Fruit fly (Drosophila melanogaster) whole organism, pupa: Measurements from ENCODE around the gene Nazo.

Experiments
- CG10348 ChIP-seq: fragments of 200-800 bp; sonication (Bioruptor generic); IDR thresholded peaks from 2 replicates; pipeline ENCODE4 v1.3.6; 2022; ENCODE audit warnings: missing biosample characterization, missing genetic modification characterization
- CG12605 ChIP-seq: fragments of 200-800 bp; sonication (Bioruptor generic); IDR thresholded peaks from 2 replicates; pipeline ENCODE4 v1.3.6; 2022; ENCODE audit warnings: missing biosample characterization, missing genetic modification characterization
- CG13204 ChIP-seq: fragments of 200-800 bp; sonication (Bioruptor generic); optimal IDR thresholded peaks from 2 replicates; lab custom pipeline; 2018; ENCODE audit warnings: missing biosample characterization, mild to moderate bottlenecking, missing genetic modification characterization, moderate library complexity
- CG14655 ChIP-seq: fragments of 200-800 bp; sonication (Bioruptor generic); optimal IDR thresholded peaks from 3 replicates; lab custom pipeline; 2017; ENCODE audit warnings: mild to moderate bottlenecking, missing biosample characterization, missing genetic modification reagents, missing genetic modification characterization
- CG15710 ChIP-seq: fragments of 200-800 bp; sonication (Bioruptor generic); optimal IDR thresholded peaks from 2 replicates; lab custom pipeline; 2018; ENCODE audit warnings: missing biosample characterization, mild to moderate bottlenecking, missing genetic modification characterization, moderate library complexity
- CG17806 ChIP-seq: fragments of 200-800 bp; sonication (Bioruptor generic); optimal IDR thresholded peaks from 2 replicates; lab custom pipeline; 2018; ENCODE audit warnings: missing biosample characterization, mild to moderate bottlenecking, missing genetic modification characterization, moderate library complexity
- CG32121 ChIP-seq: fragments of 200-800 bp; sonication (Bioruptor generic); IDR thresholded peaks from 2 replicates; pipeline ENCODE4 v1.3.6; 2022; ENCODE audit warnings: missing biosample characterization, missing genetic modification characterization
- CG34367 ChIP-seq: fragments of 200-800 bp; sonication (Bioruptor generic); optimal IDR thresholded peaks from 2 replicates; lab custom pipeline; 2018; ENCODE audit warnings: missing biosample characterization, mild to moderate bottlenecking, missing genetic modification characterization
- CG4496 ChIP-seq: fragments of 200-800 bp; sonication (Bioruptor generic); IDR thresholded peaks from 3 replicates; pipeline ENCODE4 v1.3.6; 2022; ENCODE audit warnings: missing biosample characterization, missing genetic modification characterization
- CG8159 ChIP-seq: fragments of 200-800 bp; sonication (Bioruptor generic); optimal IDR thresholded peaks from 3 replicates; lab custom pipeline; 2018; ENCODE audit warnings: missing biosample characterization, mild to moderate bottlenecking, missing genetic modification characterization, moderate library complexity
- CG8301 ChIP-seq: fragments of 200-800 bp; sonication (Bioruptor generic); optimal IDR thresholded peaks from 2 replicates; lab custom pipeline; 2018; ENCODE audit warnings: missing biosample characterization, mild to moderate bottlenecking, missing genetic modification characterization
- CG9948 ChIP-seq: fragments of 200-800 bp; sonication (Bioruptor generic); optimal IDR thresholded peaks from 2 replicates; lab custom pipeline; 2018; ENCODE audit warnings: missing biosample characterization, mild to moderate bottlenecking, missing genetic modification characterization, moderate library complexity
- D1 ChIP-seq: fragments of 200-800 bp; sonication (Bioruptor generic); optimal IDR thresholded peaks from 2 replicates; lab custom pipeline; 2018; ENCODE audit warnings: missing biosample characterization, mild to moderate bottlenecking, missing genetic modification characterization, moderate library complexity
- EcR ChIP-seq: fragments of 200-800 bp; sonication (Bioruptor generic); optimal IDR thresholded peaks from 3 replicates; lab custom pipeline; 2019; ENCODE audit warnings: missing biosample characterization, missing genetic modification characterization, mild to moderate bottlenecking, moderate library complexity, missing genetic modification reagents
- Ets98B ChIP-seq: fragments of 200-800 bp; sonication (Bioruptor generic); IDR thresholded peaks from 2 replicates; pipeline ENCODE4 v1.3.6; 2022; ENCODE audit warnings: missing biosample characterization, missing genetic modification characterization
- Pif1A ChIP-seq: fragments of 200-800 bp; sonication (Bioruptor generic); optimal IDR thresholded peaks from 3 replicates; lab custom pipeline; 2016; ENCODE audit warnings: missing biosample characterization, missing genetic modification characterization
- Pif1B ChIP-seq: fragments of 200-800 bp; sonication (Bioruptor generic); optimal IDR thresholded peaks from 3 replicates; lab custom pipeline; 2016; ENCODE audit warnings: missing biosample characterization, missing genetic modification characterization
- Snoo ChIP-seq: fragments of 200-800 bp; sonication (Bioruptor generic); optimal IDR thresholded peaks from 3 replicates; lab custom pipeline; 2017; ENCODE audit warnings: missing biosample characterization, mild to moderate bottlenecking, missing genetic modification characterization, inconsistent platforms
- fd96Ca ChIP-seq: fragments of 200-800 bp; sonication (Bioruptor generic); IDR thresholded peaks from 3 replicates; pipeline ENCODE4 v1.3.6; 2022; ENCODE audit warnings: missing biosample characterization, missing genetic modification characterization
- gl ChIP-seq: fragments of 200-800 bp; sonication (Bioruptor generic); optimal IDR thresholded peaks from 2 replicates; lab custom pipeline; 2018; ENCODE audit warnings: missing biosample characterization, mild to moderate bottlenecking, missing genetic modification characterization
- rn ChIP-seq: fragments of 200-800 bp; sonication (Bioruptor generic); IDR thresholded peaks from 2 replicates; pipeline ENCODE4 v1.3.6; 2022; ENCODE audit warnings: missing biosample characterization, missing genetic modification characterization

Gene Nazo

dm6 chr3R:8264302-8265080, 23.2 kb upstream of the Nazo start, which contains the start of the genes RPA1 and Mcm2:
TSS of gene RPA1 (minus strand) at chr3R:8264451.
TSS of gene Mcm2 (plus strand) at chr3R:8264970.
- TF ChIP-seq CG13204 (GFP tag; lab: Kevin White, UChicago): no peak
- TF ChIP-seq CG8301: peak; percentile 64
- TF ChIP-seq CG9948 (tag; lab: Kevin White, UChicago): peak; percentile 77
- peak; percentile 61; the same call in 2 of the 3 replicates for TF ChIP-seq fd96Ca (GFP tag; lab: Robert Waterston, UW)
- peak; percentile 65 for TF ChIP-seq CG34367 (tag; lab: Kevin White, UChicago)
- TF ChIP-seq CG4496 (GFP tag; lab: Robert Waterston, UW): peak; percentile 85
- peak; percentile 83 for TF ChIP-seq CG15710 (tag; lab: Kevin White, UChicago)
- peak; percentile 85 for TF ChIP-seq Snoo (tag; lab: Kevin White, UChicago)
- peak; percentile 71; the same call in 1 of the 2 replicates for TF ChIP-seq Ets98B (GFP tag; lab: Robert Waterston, UW)
- TF ChIP-seq CG8159 (tag; lab: Kevin White, UChicago): peak; percentile 83
- TF ChIP-seq gl (tag; lab: Kevin White, UChicago): no peak
- peak; percentile 39; the same call in 1 of the 2 replicates for TF ChIP-seq CG10348 (GFP tag; lab: Robert Waterston, UW)
- no peak for TF ChIP-seq Pif1B (GFP tag; lab: Kevin White, UChicago)
- TF ChIP-seq CG32121: peak; percentile 73
- TF ChIP-seq rn (GFP tag; lab: Robert Waterston, UW): peak; percentile 73
- TF ChIP-seq CG17806: peak; percentile 70
- TF ChIP-seq Pif1A (GFP tag; lab: Kevin White, UChicago): no peak

dm6 chr3R:8269740-8270139, 17.9 kb upstream of the Nazo start, which contains the start of gene CG9630:
TSS of gene CG9630 (minus strand) at chr3R:8269896.
- TF ChIP-seq CG15710 (tag; lab: Kevin White, UChicago) (no peak), CG14655 (GFP tag; lab: Kevin White, UChicago) (no peak), Snoo (tag; lab: Kevin White, UChicago) (no peak), CG32121 (no peak), Ets98B (GFP tag; lab: Robert Waterston, UW) (no peak), EcR (no peak), CG34367 (tag; lab: Kevin White, UChicago) (no peak), rn (GFP tag; lab: Robert Waterston, UW) (no peak), Pif1B (GFP tag; lab: Kevin White, UChicago) (no peak), CG4496 (GFP tag; lab: Robert Waterston, UW) (no peak), CG10348 (GFP tag; lab: Robert Waterston, UW) (no peak), CG8159 (tag; lab: Kevin White, UChicago) (no peak), CG13204 (GFP tag; lab: Kevin White, UChicago) (no peak), D1 (tag; lab: Kevin White, UChicago) (no peak), CG17806 (no peak), Pif1A (GFP tag; lab: Kevin White, UChicago) (no peak), CG8301 (no peak), CG12605 (GFP tag; lab: Robert Waterston, UW) (no peak), gl (tag; lab: Kevin White, UChicago) (no peak), fd96Ca (GFP tag; lab: Robert Waterston, UW) (no peak)
- TF ChIP-seq, all 21 proteins: peak for 0

DNA sequence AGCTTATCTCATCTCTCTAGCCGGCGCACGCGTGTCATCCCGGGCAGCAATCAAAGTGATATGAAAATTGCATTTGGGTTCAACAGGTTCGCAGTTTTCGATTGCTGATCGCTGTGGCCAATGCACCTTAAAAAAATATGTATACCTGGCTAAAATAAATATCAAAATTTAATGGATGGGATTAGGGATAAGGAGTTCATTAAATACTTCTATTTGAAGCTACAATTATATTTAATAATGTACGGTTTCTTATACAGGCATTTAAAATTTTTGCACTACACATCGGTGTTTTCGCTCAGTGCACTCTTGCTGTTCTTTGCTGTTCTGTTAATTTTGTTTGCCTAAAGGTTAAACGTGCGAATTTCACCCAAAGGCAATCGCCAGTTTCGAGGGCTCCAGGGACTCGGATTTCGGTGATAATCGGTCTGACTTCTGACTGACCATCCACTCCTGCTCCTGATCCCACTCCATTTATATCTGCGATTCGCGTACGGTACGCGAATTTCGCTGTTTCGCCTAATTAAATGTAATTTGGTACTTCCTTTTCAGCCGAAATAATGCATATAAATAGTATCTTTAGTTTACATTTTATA, 15.0 kb upstream of the Nazo start:
- TF ChIP-seq CG10348 (GFP tag; lab: Robert Waterston, UW): no peak
- TF ChIP-seq Snoo (tag; lab: Kevin White, UChicago): peak; percentile 56

DNA sequence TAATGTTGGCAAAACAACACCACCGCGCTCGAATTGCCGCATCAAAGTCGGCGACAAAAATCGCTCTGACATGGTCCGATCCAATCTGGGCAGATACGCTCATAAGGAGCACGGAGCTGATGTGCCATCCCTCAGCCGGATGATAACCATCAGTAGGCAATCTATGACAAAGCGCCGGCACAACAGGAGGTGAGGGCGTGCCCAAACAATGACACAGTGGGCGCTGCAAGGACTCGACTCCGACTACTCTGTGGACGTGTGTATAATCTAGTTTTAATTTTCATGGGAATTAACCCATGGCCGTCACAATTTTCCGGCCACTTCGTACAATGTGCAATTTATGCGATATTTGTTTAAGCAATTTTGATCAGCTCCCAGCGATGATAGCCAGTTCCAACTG, 12.6 kb upstream of the Nazo start:
- TF ChIP-seq gl (tag; lab: Kevin White, UChicago) (no peak), CG15710 (tag; lab: Kevin White, UChicago) (no peak), CG32121 (no peak), CG8301 (no peak), Pif1B (GFP tag; lab: Kevin White, UChicago) (no peak), D1 (tag; lab: Kevin White, UChicago) (no peak), CG34367 (tag; lab: Kevin White, UChicago) (no peak), CG9948 (tag; lab: Kevin White, UChicago) (no peak), CG10348 (GFP tag; lab: Robert Waterston, UW) (no peak), CG17806 (no peak), EcR (no peak), CG8159 (tag; lab: Kevin White, UChicago) (no peak)

- TF ChIP-seq CG13204 (GFP tag; lab: Kevin White, UChicago) (peak; percentile 18), rn (GFP tag; lab: Robert Waterston, UW) (no peak)
These were observed 10.0 kb upstream of the Nazo start, which contains the start of gene ato for dm6 chr3R:8277494-8278293. TSS of gene ato (plus strand) at chr3R:8278052.
